Worm (Caenorhabditis elegans) whole organism, young adult: ENCODE data around the gene M04D8.4.

Source experiments
- B0035.1 ChIP-seq: sonication (generic microtip); optimal IDR thresholded peaks from 2 replicates; lab custom pipeline; 2016; ENCODE audit warnings: missing genetic modification characterization, mild to moderate bottlenecking, missing compliant biosample characterization, missing genotype, missing genetic modification reagents
- D2030.7 ChIP-seq: fragments of 200-800 bp; sonication (Bioruptor generic); IDR thresholded peaks from 2 replicates; pipeline ENCODE4 v1.3.6; 2022; ENCODE audit warnings: missing genetic modification reagents, missing genetic modification characterization, missing compliant biosample characterization
- F10E7.11 ChIP-seq: sonication (generic microtip); optimal IDR thresholded peaks from 2 replicates; lab custom pipeline; 2017; ENCODE audit warnings: mild to moderate bottlenecking, missing genetic modification characterization, moderate library complexity, missing compliant biosample characterization
- F23B12.7 ChIP-seq: sonication (generic microtip); optimal IDR thresholded peaks from 2 replicates; lab custom pipeline; 2017; ENCODE audit warnings: missing genetic modification characterization, mild to moderate bottlenecking, missing compliant biosample characterization, antibody characterized with exemption, moderate library complexity; ENCODE audit not compliant: insufficient read depth
- F52B5.7 ChIP-seq: sonication (generic microtip); optimal IDR thresholded peaks from 2 replicates; lab custom pipeline; 2016; ENCODE audit warnings: mild to moderate bottlenecking, missing genetic modification characterization, missing compliant biosample characterization
- F57C9.4 ChIP-seq: sonication (generic microtip); optimal IDR thresholded peaks from 2 replicates; lab custom pipeline; 2017; ENCODE audit warnings: mild to moderate bottlenecking, missing genetic modification characterization, missing compliant biosample characterization
- T26A5.8 ChIP-seq: sonication (generic microtip); optimal IDR thresholded peaks from 2 replicates; lab custom pipeline; 2016; ENCODE audit warnings: missing genetic modification characterization, missing compliant biosample characterization
- Y53F4B.3 ChIP-seq: fragments of 200-800 bp; sonication (Bioruptor generic); IDR thresholded peaks from 2 replicates; pipeline ENCODE4 v1.3.6; 2022; ENCODE audit warnings: missing genetic modification reagents, missing genetic modification characterization, missing compliant biosample characterization
- Y53G8AR.9 ChIP-seq: fragments of 200-800 bp; sonication (Bioruptor generic); conservative IDR thresholded peaks from 2 replicates; pipeline ENCODE4 v1.3.6; 2022; ENCODE audit warnings: missing genetic modification reagents, missing genetic modification characterization, missing compliant biosample characterization
- aptf-2 ChIP-seq: fragments of 200-800 bp; sonication (Bioruptor generic); conservative IDR thresholded peaks from 2 replicates; pipeline ENCODE4 v1.3.6; 2022; ENCODE audit warnings: missing genetic modification reagents, missing genetic modification characterization, missing compliant biosample characterization
- atf-7 ChIP-seq: sonication (generic microtip); optimal IDR thresholded peaks from 2 replicates; lab custom pipeline; 2017; ENCODE audit warnings: mild to moderate bottlenecking, missing genetic modification characterization, missing compliant biosample characterization
- athp-1 ChIP-seq: sonication (generic microtip); optimal IDR thresholded peaks from 2 replicates; lab custom pipeline; 2017; ENCODE audit warnings: mild to moderate bottlenecking, missing genetic modification characterization, missing compliant biosample characterization
- attf-5 ChIP-seq: fragments of 200-800 bp; sonication (Bioruptor generic); optimal IDR thresholded peaks from 2 replicates; lab custom pipeline; 2018; ENCODE audit warnings: mild to moderate bottlenecking, missing genetic modification characterization, missing compliant biosample characterization
- ceh-91 ChIP-seq: fragments of 200-800 bp; sonication (Bioruptor generic); IDR thresholded peaks from 2 replicates; pipeline ENCODE4 v1.3.6; 2022; ENCODE audit warnings: missing genetic modification reagents, missing genetic modification characterization, missing compliant biosample characterization
- dpl-1 ChIP-seq: fragments of 150-350 bp; optimal IDR thresholded peaks from 2 replicates; lab custom pipeline; 2014; ENCODE audit warnings: missing biosample characterization, missing genetic modification reagents, missing genetic modification characterization
- gei-17 ChIP-seq: fragments of 200-800 bp; sonication (Bioruptor generic); optimal IDR thresholded peaks from 2 replicates; lab custom pipeline; 2018; ENCODE audit warnings: mild to moderate bottlenecking, missing genetic modification characterization, missing compliant biosample characterization
- hmg-20 ChIP-seq: fragments of 200-800 bp; sonication (Bioruptor generic); IDR thresholded peaks from 2 replicates; pipeline ENCODE4 v1.3.6; 2022; ENCODE audit warnings: missing genetic modification reagents, missing genetic modification characterization, missing compliant biosample characterization
- hsf-1 ChIP-seq: fragments of 200-800 bp; sonication (Bioruptor generic); IDR thresholded peaks from 2 replicates; pipeline ENCODE4 v1.3.6; 2022; ENCODE audit warnings: missing genetic modification reagents, missing genetic modification characterization, missing compliant biosample characterization
- let-526 ChIP-seq: fragments of 200-800 bp; sonication (Bioruptor generic); IDR thresholded peaks from 2 replicates; pipeline ENCODE4 v1.3.6; 2022; ENCODE audit warnings: missing genetic modification reagents, missing genetic modification characterization, missing compliant biosample characterization
- lin-35 ChIP-seq, 3 experiments: fragments of 150-350 bp in 2 of 3; sonication (generic microtip) in 1 of 3; optimal IDR thresholded peaks; 2 replicates each; lab custom pipeline; 2014 to 2018; ENCODE audit warnings: missing biosample characterization in 3 of 3, missing genetic modification characterization in 3 of 3, missing genetic modification reagents in 3 of 3
- lir-1 ChIP-seq: fragments of 200-800 bp; sonication (Bioruptor generic); conservative IDR thresholded peaks from 2 replicates; pipeline ENCODE4 v1.3.6; 2022; ENCODE audit warnings: missing genetic modification reagents, missing genetic modification characterization, missing compliant biosample characterization
- lsy-27 ChIP-seq: sonication (generic microtip); optimal IDR thresholded peaks from 2 replicates; lab custom pipeline; 2017; ENCODE audit warnings: missing genetic modification characterization, mild to moderate bottlenecking, missing compliant biosample characterization, antibody characterized with exemption, missing genotype, borderline replicate concordance; ENCODE audit not compliant: insufficient read depth
- madf-10 ChIP-seq: sonication (generic microtip); optimal IDR thresholded peaks from 2 replicates; lab custom pipeline; 2016; ENCODE audit warnings: mild to moderate bottlenecking, missing genetic modification characterization, missing compliant biosample characterization
- mel-28 ChIP-seq: sonication (generic microtip); optimal IDR thresholded peaks from 2 replicates; lab custom pipeline; 2016; ENCODE audit warnings: borderline replicate concordance, mild to moderate bottlenecking, missing genetic modification characterization, missing compliant biosample characterization
- nhr-27 ChIP-seq: fragments of 200-800 bp; sonication (Bioruptor generic); optimal IDR thresholded peaks from 2 replicates; lab custom pipeline; 2018; ENCODE audit warnings: mild to moderate bottlenecking, missing genetic modification characterization, moderate library complexity, missing compliant biosample characterization
- pbrm-1 ChIP-seq: fragments of 200-800 bp; sonication (Bioruptor generic); IDR thresholded peaks from 2 replicates; pipeline ENCODE4 v1.3.6; 2022; ENCODE audit warnings: missing genetic modification reagents, missing genetic modification characterization, missing compliant biosample characterization
- rcor-1 ChIP-seq: fragments of 200-800 bp; sonication (Bioruptor generic); IDR thresholded peaks from 2 replicates; pipeline ENCODE4 v1.3.6; 2022; ENCODE audit warnings: missing genetic modification reagents, missing genetic modification characterization, missing compliant biosample characterization
- rec-8 ChIP-seq, 2 experiments: sonication (generic microtip); optimal IDR thresholded peaks; 2 replicates each; lab custom pipeline; 2016; ENCODE audit warnings: mild to moderate bottlenecking in 2 of 2, missing genetic modification characterization in 2 of 2, missing genetic modification reagents in 2 of 2, missing genotype in 2 of 2, missing biosample characterization in 1 of 2, missing compliant biosample characterization in 1 of 2, moderate library complexity in 1 of 2
- repo-1 ChIP-seq: sonication (generic microtip); optimal IDR thresholded peaks from 2 replicates; lab custom pipeline; 2017; ENCODE audit warnings: mild to moderate bottlenecking, missing genetic modification characterization, missing compliant biosample characterization
- rpc-1 ChIP-seq, 2 experiments: fragments of 150-350 bp in 1 of 2; sonication (generic microtip) in 1 of 2; optimal IDR thresholded peaks; 2 replicates each; lab custom pipeline; 2014 to 2018; ENCODE audit warnings: missing biosample characterization in 1 of 2, missing genetic modification characterization in 1 of 2, missing genetic modification reagents in 1 of 2, missing genotype in 1 of 2
- snpc-4 ChIP-seq, 5 experiments: fragments of 150-350 bp in 1 of 5; sonication (generic microtip) in 4 of 5; optimal IDR thresholded peaks; 2 replicates each; lab custom pipeline; 2014 to 2018; ENCODE audit warnings: missing genetic modification characterization in 5 of 5, missing biosample characterization in 3 of 5, antibody characterized with exemption in 2 of 5, mild to moderate bottlenecking in 2 of 5, missing compliant biosample characterization in 2 of 5, missing genotype in 2 of 5, moderate library complexity in 2 of 5, missing genetic modification reagents in 1 of 5
- sptf-2 ChIP-seq: fragments of 200-800 bp; sonication (Bioruptor generic); optimal IDR thresholded peaks from 2 replicates; lab custom pipeline; 2018; ENCODE audit warnings: mild to moderate bottlenecking, missing genetic modification characterization, missing compliant biosample characterization
- xnd-1 ChIP-seq: sonication (generic microtip); optimal IDR thresholded peaks from 2 replicates; lab custom pipeline; 2016; ENCODE audit warnings: missing genotype, missing genetic modification reagents, missing genetic modification characterization, missing compliant biosample characterization
- zfh-2 ChIP-seq: fragments of 200-800 bp; sonication (Bioruptor generic); conservative IDR thresholded peaks from 2 replicates; pipeline ENCODE4 v1.3.6; 2022; ENCODE audit warnings: missing genetic modification reagents, missing genetic modification characterization, missing compliant biosample characterization
- zim-3 ChIP-seq: sonication (generic microtip); optimal IDR thresholded peaks from 2 replicates; lab custom pipeline; 2017; ENCODE audit warnings: mild to moderate bottlenecking, missing genetic modification characterization, moderate library complexity, missing compliant biosample characterization
- ztf-18 ChIP-seq: sonication (generic microtip); optimal IDR thresholded peaks from 2 replicates; lab custom pipeline; 2016; ENCODE audit warnings: missing genotype, mild to moderate bottlenecking, missing genetic modification characterization, missing compliant biosample characterization
- ztf-6 ChIP-seq: fragments of 200-800 bp; sonication (Bioruptor generic); IDR thresholded peaks from 2 replicates; pipeline ENCODE4 v1.3.6; 2022; ENCODE audit warnings: missing genetic modification reagents, missing genetic modification characterization, missing compliant biosample characterization

Gene M04D8.4

DNA sequence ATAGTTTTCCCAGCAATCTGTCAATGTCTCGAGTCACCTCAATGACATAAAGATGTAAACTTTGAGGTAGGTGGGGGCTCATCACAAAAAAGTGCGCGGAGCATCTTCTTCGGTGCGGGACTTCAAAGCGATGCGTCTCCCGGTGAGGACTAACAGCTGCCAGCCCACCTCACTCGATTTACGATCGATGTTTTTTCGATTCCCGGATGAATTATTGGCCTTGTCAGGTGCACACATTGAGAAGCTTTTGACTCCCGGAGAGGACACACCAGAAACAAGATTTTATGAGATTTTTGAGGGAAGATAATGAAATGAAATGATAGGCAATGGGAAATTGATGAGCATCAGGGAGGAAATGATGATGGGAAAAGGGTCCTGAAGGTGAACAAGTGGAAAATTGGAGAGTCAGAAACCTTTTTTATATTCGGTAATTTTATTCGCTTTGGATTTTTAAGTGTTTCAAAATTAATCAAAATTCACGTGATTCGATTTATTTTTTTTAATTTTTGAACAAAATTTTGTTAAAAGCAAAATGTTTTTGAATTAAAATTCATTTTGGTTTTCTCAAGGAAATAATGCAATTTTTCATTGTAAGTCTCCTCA lies 43.5 kb downstream of the M04D8.4 start, which contains the start of gene C05B5.12:
Gene C05B5.12, plus strand, starts transcription at position 553 of the 603 bp plus-strand sequence.
- TF ChIP-seq rec-8 (tag; optimal IDR thresholded peaks at IDR 0.05; lab: Kevin White, UChicago) (no peak), xnd-1 (tag; lab: Kevin White, UChicago) (no peak), atf-7 (tag; lab: Kevin White, UChicago) (no peak), hsf-1 (GFP tag; lab: Robert Waterston, UW) (no peak), rcor-1 (no peak), zfh-2 (GFP tag; lab: Robert Waterston, UW) (no peak), ceh-91 (GFP tag; lab: Robert Waterston, UW) (no peak), let-526 (GFP tag; lab: Robert Waterston, UW) (no peak)

DNA sequence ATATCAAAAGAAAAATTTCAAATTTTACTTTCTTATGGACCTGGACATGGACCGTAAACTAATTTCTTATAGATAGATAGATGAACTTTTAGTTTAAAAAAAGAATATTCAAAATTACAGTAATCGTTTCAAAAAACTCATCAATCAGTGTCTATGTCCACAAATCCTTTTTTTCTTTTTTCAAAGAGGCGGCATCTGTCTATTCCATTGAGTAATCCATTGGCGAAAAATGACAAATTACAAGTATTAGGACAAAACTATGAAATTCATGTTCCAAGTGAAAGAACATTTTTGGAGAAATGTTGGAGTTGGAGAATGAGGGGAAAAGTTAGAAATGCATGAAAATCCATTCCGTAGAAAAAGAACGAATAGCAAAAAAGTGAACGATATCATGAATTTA lies 44.9 kb downstream of the M04D8.4 start:
- TF ChIP-seq ztf-6 (GFP tag; lab: Robert Waterston, UW) (no peak), ztf-18 (tag; lab: Kevin White, UChicago) (no peak), lir-1 (GFP tag; lab: Robert Waterston, UW) (no peak), D2030.7 (GFP tag; lab: Robert Waterston, UW) (no peak), sptf-2 (GFP tag; lab: Kevin White, UChicago) (no peak), F52B5.7 (tag; lab: Kevin White, UChicago) (no peak), hmg-20 (GFP tag; lab: Robert Waterston, UW) (no peak), mel-28 (tag; lab: Kevin White, UChicago) (no peak), F57C9.4 (tag; lab: Kevin White, UChicago) (no peak), rec-8 (tag; optimal IDR thresholded peaks at IDR 0.05; lab: Kevin White, UChicago) (no peak), snpc-4 (GFP tag; optimal IDR thresholded peaks at IDR 0.05; lab: Kevin White, UChicago) (no peak), snpc-4 (tag; optimal IDR thresholded peaks at IDR 0.05; lab: Kevin White, UChicago) (no peak), aptf-2 (GFP tag; lab: Robert Waterston, UW) (no peak), F10E7.11 (tag; lab: Kevin White, UChicago) (no peak), repo-1 (no peak)
- TF ChIP-seq, all 124 proteins: peak for 0

DNA sequence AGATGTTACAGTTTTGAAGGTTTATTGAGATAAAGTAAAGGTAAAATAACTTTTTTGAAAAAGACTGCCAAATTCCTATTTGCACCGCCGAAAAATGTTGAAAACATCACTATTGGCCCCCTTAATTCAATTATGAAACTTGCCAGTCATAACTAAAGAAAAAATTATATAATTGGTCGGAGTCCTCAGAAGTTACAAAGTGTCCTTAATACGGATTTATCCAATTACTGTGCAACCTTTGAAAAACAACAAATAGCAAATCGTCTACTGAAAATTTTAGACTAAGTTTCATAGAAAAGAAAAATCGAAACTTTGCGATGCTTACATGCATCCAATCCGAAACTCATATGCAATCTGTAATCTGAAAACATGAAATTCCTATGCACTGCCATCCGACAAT lies 45.8 kb downstream of the M04D8.4 start:
- TF ChIP-seq B0035.1 (tag; lab: Kevin White, UChicago) (no peak), rpc-1 (optimal IDR thresholded peaks at IDR 0.05; lab: Kevin White, UChicago) (no peak), rpc-1 (tag; optimal IDR thresholded peaks at IDR 0.05; lab: Kevin White, UChicago) (no peak), lsy-27 (tag; lab: Kevin White, UChicago) (no peak), pbrm-1 (no peak), gei-17 (no peak), madf-10 (tag; lab: Kevin White, UChicago) (no peak), T26A5.8 (tag; lab: Kevin White, UChicago) (no peak), athp-1 (tag; lab: Kevin White, UChicago) (no peak), dpl-1 (GFP tag; lab: Kevin White, UChicago) (no peak), F23B12.7 (tag; lab: Kevin White, UChicago) (no peak)

DNA sequence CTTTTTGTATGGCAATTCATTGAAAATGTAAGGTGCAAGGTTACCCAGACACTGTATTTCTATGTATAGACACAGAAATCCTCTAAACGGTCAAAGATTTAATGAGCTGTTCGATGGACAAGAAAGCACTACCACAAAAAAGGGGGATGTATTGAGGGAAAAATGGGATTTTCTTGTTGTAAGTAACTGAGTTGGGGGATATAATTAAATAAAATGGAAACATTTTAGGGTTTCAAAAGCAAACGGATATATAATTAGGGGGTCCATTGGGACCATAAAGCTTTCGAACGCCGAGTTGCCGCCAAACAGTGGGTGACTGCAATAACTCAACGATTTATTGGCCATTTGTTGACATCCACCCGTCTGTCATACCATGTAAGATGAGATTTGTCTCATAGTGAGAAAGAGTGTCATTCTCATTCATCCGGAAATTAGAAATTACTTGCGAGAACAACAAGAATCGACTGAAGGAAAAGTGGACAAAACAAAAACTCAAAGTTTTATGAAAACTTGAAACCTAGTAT lies 48.3 kb downstream of the M04D8.4 start:
- no peak for TF ChIP-seq lin-35 (GFP tag; optimal IDR thresholded peaks at IDR 0.05; lab: Kevin White, UChicago)
- TF ChIP-seq pbrm-1, result no peak
- no peak for TF ChIP-seq Y53F4B.3 (GFP tag; lab: Robert Waterston, UW)
- no peak for TF ChIP-seq zim-3 (tag; lab: Kevin White, UChicago)
- no peak for TF ChIP-seq Y53G8AR.9 (GFP tag; lab: Robert Waterston, UW)
- TF ChIP-seq attf-5 (GFP tag; lab: Kevin White, UChicago), result no peak
- TF ChIP-seq athp-1 (tag; lab: Kevin White, UChicago), result no peak
- TF ChIP-seq nhr-27 (tag; lab: Kevin White, UChicago), result no peak
